Worm (Caenorhabditis elegans) whole organism, midembryonic: ENCODE data around the gene let-754.

Experiments
- med-1 ChIP-seq: sonication (generic microtip); optimal IDR thresholded peaks from 2 replicates; lab custom pipeline; 2017; ENCODE audit warnings: missing genetic modification characterization, mild to moderate bottlenecking, missing compliant biosample characterization, antibody characterized with exemption, missing genetic modification reagents; ENCODE audit not compliant: insufficient read depth
- tab-1 ChIP-seq: fragments of 200-800 bp; sonication (Bioruptor generic); IDR thresholded peaks from 2 replicates; pipeline ENCODE4 v1.3.6; 2022; ENCODE audit warnings: missing genetic modification characterization, missing compliant biosample characterization
- ztf-29 ChIP-seq: fragments of 200-800 bp; sonication (Bioruptor generic); IDR thresholded peaks from 2 replicates; pipeline ENCODE4 v1.3.6; 2022; ENCODE audit warnings: missing genetic modification reagents, missing genetic modification characterization, missing compliant biosample characterization

- TF ChIP-seq med-1 (GFP tag; lab: Kevin White, UChicago) = no peak
- no peak for TF ChIP-seq ztf-29 (GFP tag; lab: Robert Waterston, UW)
- TF ChIP-seq tab-1 (GFP tag; lab: Robert Waterston, UW) = no peak
These were observed 27.1 kb downstream of the let-754 start for ce11 chrIII:7925968-7926367.
